Fruit fly (Drosophila melanogaster) whole organism, embryonic: ENCODE results near the gene Ir64a.
A peak's percentile ranks its signal among the peaks of the same experiment; 100 is the strongest.

Experiments used
- BtbVII ChIP-seq: fragments of 200-800 bp; sonication (Bioruptor generic); optimal IDR thresholded peaks from 3 replicates; lab custom pipeline; 2017; ENCODE audit warnings: missing biosample characterization, mild to moderate bottlenecking, missing genetic modification characterization
- Bteb2 ChIP-seq: fragments of 200-800 bp; sonication (Bioruptor generic); optimal IDR thresholded peaks from 2 replicates; lab custom pipeline; 2016; ENCODE audit warnings: missing biosample characterization, missing genetic modification characterization
- CG10209 ChIP-seq: fragments of 200-800 bp; sonication (Bioruptor generic); optimal IDR thresholded peaks from 3 replicates; lab custom pipeline; 2017; ENCODE audit warnings: missing biosample characterization, mild to moderate bottlenecking, missing genetic modification characterization, missing genetic modification reagents
- CG11247 ChIP-seq: fragments of 200-800 bp; sonication (Bioruptor generic); IDR thresholded peaks from 2 replicates; pipeline ENCODE4 v1.3.6; 2022; ENCODE audit warnings: missing biosample characterization, missing genetic modification characterization
- CG12299 ChIP-seq: fragments of 200-800 bp; sonication (Bioruptor generic); optimal IDR thresholded peaks from 2 replicates; lab custom pipeline; 2018; ENCODE audit warnings: missing biosample characterization, mild to moderate bottlenecking, missing genetic modification characterization
- CG12744 ChIP-seq: fragments of 200-800 bp; sonication (Bioruptor generic); optimal IDR thresholded peaks from 2 replicates; lab custom pipeline; 2016; ENCODE audit warnings: missing biosample characterization, missing genetic modification characterization
- CG13123 ChIP-seq: fragments of 200-800 bp; sonication (Bioruptor generic); optimal IDR thresholded peaks from 2 replicates; lab custom pipeline; 2016; ENCODE audit warnings: missing biosample characterization, missing genetic modification characterization
- CG14860 ChIP-seq: fragments of 200-800 bp; sonication (Bioruptor generic); IDR thresholded peaks from 3 replicates; pipeline ENCODE4 v1.3.6; 2022; ENCODE audit warnings: missing biosample characterization, missing genetic modification characterization; ENCODE audit not compliant: partially characterized antibody
- CG14965 ChIP-seq: fragments of 200-800 bp; sonication (Bioruptor generic); optimal IDR thresholded peaks from 2 replicates; lab custom pipeline; 2016; ENCODE audit warnings: missing biosample characterization, missing genetic modification characterization, borderline replicate concordance
- CG1602 ChIP-seq: fragments of 200-800 bp; sonication (Bioruptor generic); optimal IDR thresholded peaks from 3 replicates; lab custom pipeline; 2016; ENCODE audit warnings: missing biosample characterization, missing genetic modification characterization
- CG2120 ChIP-seq: fragments of 200-800 bp; sonication (Bioruptor generic); optimal IDR thresholded peaks from 3 replicates; lab custom pipeline; 2016; ENCODE audit warnings: missing biosample characterization, missing genetic modification characterization
- CG30431 ChIP-seq: fragments of 200-800 bp; sonication (Bioruptor generic); optimal IDR thresholded peaks from 2 replicates; lab custom pipeline; 2017; ENCODE audit warnings: missing biosample characterization, missing genetic modification characterization
- CG5953 ChIP-seq: fragments of 200-800 bp; sonication (Bioruptor generic); IDR thresholded peaks from 2 replicates; pipeline ENCODE4 v1.3.6; 2022; ENCODE audit warnings: missing biosample characterization, missing genetic modification characterization
- CG6175 ChIP-seq: fragments of 200-800 bp; sonication (Bioruptor generic); IDR thresholded peaks from 3 replicates; pipeline ENCODE4 v1.3.6; 2022; ENCODE audit warnings: missing biosample characterization, missing genetic modification characterization
- CG6689 ChIP-seq: fragments of 200-800 bp; sonication (Bioruptor generic); IDR thresholded peaks from 2 replicates; pipeline ENCODE4 v1.3.6; 2022; ENCODE audit warnings: missing biosample characterization, missing genetic modification characterization
- CG6765 ChIP-seq: fragments of 200-800 bp; sonication (Bioruptor generic); optimal IDR thresholded peaks from 3 replicates; lab custom pipeline; 2017; ENCODE audit warnings: missing biosample characterization, mild to moderate bottlenecking, missing genetic modification characterization
- CG7271 ChIP-seq: fragments of 200-800 bp; sonication (Bioruptor generic); optimal IDR thresholded peaks from 2 replicates; lab custom pipeline; 2018; ENCODE audit warnings: missing biosample characterization, mild to moderate bottlenecking, missing genetic modification characterization, moderate library complexity
- CG7839 ChIP-seq: fragments of 200-800 bp; sonication (Bioruptor generic); optimal IDR thresholded peaks from 3 replicates; lab custom pipeline; 2018; ENCODE audit warnings: missing biosample characterization, mild to moderate bottlenecking, missing genetic modification characterization, moderate library complexity
- D19A ChIP-seq: fragments of 200-800 bp; optimal IDR thresholded peaks from 3 replicates; lab custom pipeline; 2019; ENCODE audit warnings: missing biosample characterization, mild to moderate bottlenecking, missing genetic modification characterization, moderate library complexity
- Dad ChIP-seq: fragments of 200-800 bp; sonication (Bioruptor generic); optimal IDR thresholded peaks from 3 replicates; lab custom pipeline; 2016; ENCODE audit warnings: missing biosample characterization, missing genetic modification characterization
- ERR ChIP-seq: fragments of 200-800 bp; sonication (Bioruptor generic); optimal IDR thresholded peaks from 2 replicates; lab custom pipeline; 2016; ENCODE audit warnings: missing biosample characterization, missing genetic modification characterization
- Fer2 ChIP-seq: fragments of 200-800 bp; sonication (Bioruptor generic); optimal IDR thresholded peaks from 2 replicates; lab custom pipeline; 2018; ENCODE audit warnings: missing biosample characterization, mild to moderate bottlenecking, missing genetic modification characterization, moderate library complexity
- Hr78 ChIP-seq, 2 experiments: fragments of 200-800 bp in 1 of 2; fragments of >200 bp in 1 of 2; sonication (Bioruptor generic) in 1 of 2; optimal IDR thresholded peaks; 2 replicates each; lab custom pipeline; 2017 to 2019; ENCODE audit warnings: missing biosample characterization in 2 of 2, missing genetic modification characterization in 2 of 2, mild to moderate bottlenecking in 1 of 2, moderate library complexity in 1 of 2
- Lhr ChIP-seq: fragments of 200-800 bp; sonication (Bioruptor generic); optimal IDR thresholded peaks from 3 replicates; lab custom pipeline; 2017; ENCODE audit warnings: mild to moderate bottlenecking, missing biosample characterization, missing genetic modification reagents, missing genetic modification characterization
- NC2β ChIP-seq: fragments of 200-800 bp; sonication (Bioruptor generic); optimal IDR thresholded peaks from 2 replicates; lab custom pipeline; 2016; ENCODE audit warnings: missing biosample characterization, missing genetic modification characterization
- Neu2 ChIP-seq: fragments of 200-800 bp; sonication (Bioruptor generic); optimal IDR thresholded peaks from 3 replicates; lab custom pipeline; 2016; ENCODE audit warnings: missing biosample characterization, missing genetic modification characterization, borderline replicate concordance
- Opbp ChIP-seq: fragments of 200-800 bp; sonication (Bioruptor generic); IDR thresholded peaks from 3 replicates; pipeline ENCODE4 v1.3.6; 2022; ENCODE audit warnings: missing biosample characterization, missing genetic modification characterization; ENCODE audit not compliant: partially characterized antibody
- Sox100B ChIP-seq: fragments of 200-800 bp; sonication (Bioruptor generic); optimal IDR thresholded peaks from 3 replicates; lab custom pipeline; 2018; ENCODE audit warnings: missing biosample characterization, mild to moderate bottlenecking, missing genetic modification characterization
- al ChIP-seq: fragments of 200-800 bp; sonication (Bioruptor generic); IDR thresholded peaks from 2 replicates; pipeline ENCODE4 v1.3.6; 2022; ENCODE audit warnings: missing biosample characterization, missing genetic modification characterization
- ci ChIP-seq: fragments of 200-800 bp; sonication (Bioruptor generic); IDR thresholded peaks from 3 replicates; pipeline ENCODE4 v1.3.6; 2022; ENCODE audit warnings: missing biosample characterization, missing genetic modification characterization
- dmrt11E ChIP-seq: fragments of 200-800 bp; sonication (Bioruptor generic); optimal IDR thresholded peaks from 3 replicates; lab custom pipeline; 2018; ENCODE audit warnings: missing biosample characterization, mild to moderate bottlenecking, missing genetic modification characterization, moderate library complexity
- fru ChIP-seq: fragments of >200 bp; optimal IDR thresholded peaks from 2 replicates; lab custom pipeline; 2017
- fu2 ChIP-seq: fragments of 200-800 bp; sonication (Bioruptor generic); optimal IDR thresholded peaks from 2 replicates; lab custom pipeline; 2016; ENCODE audit warnings: missing biosample characterization, missing genetic modification characterization
- gsb ChIP-seq: fragments of 200-800 bp; sonication (Bioruptor generic); IDR thresholded peaks from 2 replicates; pipeline ENCODE4 v1.3.6; 2022; ENCODE audit warnings: missing biosample characterization, missing genetic modification characterization
- her ChIP-seq: fragments of 200-800 bp; sonication (Bioruptor generic); optimal IDR thresholded peaks from 2 replicates; lab custom pipeline; 2016; ENCODE audit warnings: missing biosample characterization, missing genetic modification characterization
- insv ChIP-seq, 2 experiments: fragments of 200-800 bp; sonication (Bioruptor generic); optimal IDR thresholded peaks; 3 replicates each; lab custom pipeline; 2016 to 2018; ENCODE audit warnings: missing biosample characterization in 2 of 2, missing genetic modification characterization in 2 of 2
- ken ChIP-seq: fragments of 200-800 bp; sonication (Bioruptor generic); IDR thresholded peaks from 3 replicates; pipeline ENCODE4 v1.3.6; 2022; ENCODE audit warnings: missing biosample characterization, missing genetic modification characterization
- lab ChIP-seq: fragments of 200-800 bp; sonication (Bioruptor generic); optimal IDR thresholded peaks from 3 replicates; lab custom pipeline; 2017; ENCODE audit warnings: missing biosample characterization, missing genetic modification characterization, mild to moderate bottlenecking, moderate library complexity, missing genetic modification reagents
- mld ChIP-seq: fragments of 200-800 bp; sonication (Bioruptor generic); IDR thresholded peaks from 3 replicates; pipeline ENCODE4 v1.3.6; 2022; ENCODE audit warnings: missing biosample characterization, missing genetic modification characterization; ENCODE audit not compliant: partially characterized antibody
- row ChIP-seq: fragments of 200-800 bp; sonication (Bioruptor generic); IDR thresholded peaks from 3 replicates; pipeline ENCODE4 v1.3.6; 2022; ENCODE audit warnings: missing biosample characterization, missing genetic modification characterization
- sima ChIP-seq: fragments of 200-800 bp; sonication (Bioruptor generic); optimal IDR thresholded peaks from 2 replicates; lab custom pipeline; 2016; ENCODE audit warnings: missing biosample characterization, missing genetic modification characterization
- slbo ChIP-seq: fragments of 200-800 bp; sonication (Bioruptor generic); IDR thresholded peaks from 2 replicates; pipeline ENCODE4 v1.3.6; 2022; ENCODE audit warnings: missing biosample characterization, missing genetic modification characterization
- slp2 ChIP-seq: fragments of 200-800 bp; sonication (Bioruptor generic); optimal IDR thresholded peaks from 2 replicates; lab custom pipeline; 2016; ENCODE audit warnings: missing biosample characterization, missing genetic modification characterization
- sqz ChIP-seq: fragments of 200-800 bp; sonication (Bioruptor generic); optimal IDR thresholded peaks from 3 replicates; lab custom pipeline; 2018; ENCODE audit warnings: missing biosample characterization, mild to moderate bottlenecking, missing genetic modification characterization
- tna ChIP-seq: fragments of 200-800 bp; sonication (Bioruptor generic); IDR thresholded peaks from 2 replicates; pipeline ENCODE4 v1.3.6; 2022; ENCODE audit warnings: missing biosample characterization, missing genetic modification characterization; ENCODE audit not compliant: partially characterized antibody
- ttk ChIP-seq: fragments of 200-800 bp; sonication (Bioruptor generic); IDR thresholded peaks from 2 replicates; pipeline ENCODE4 v2.1.2; 2022; ENCODE audit warnings: missing biosample characterization, missing genetic modification characterization
- vfl ChIP-seq: fragments of 200-800 bp; sonication (Bioruptor generic); optimal IDR thresholded peaks from 2 replicates; lab custom pipeline; 2016; ENCODE audit warnings: missing biosample characterization, missing genetic modification characterization
- vnd ChIP-seq: fragments of 200-800 bp; sonication (Bioruptor generic); IDR thresholded peaks from 3 replicates; pipeline ENCODE4 v1.3.6; 2022; ENCODE audit warnings: missing biosample characterization, missing genetic modification characterization; ENCODE audit not compliant: partially characterized antibody
- wor ChIP-seq: fragments of 200-800 bp; sonication (Bioruptor generic); IDR thresholded peaks from 2 replicates; pipeline ENCODE4 v1.3.6; 2022; ENCODE audit warnings: missing biosample characterization, missing genetic modification characterization

Gene Ir64a

DNA sequence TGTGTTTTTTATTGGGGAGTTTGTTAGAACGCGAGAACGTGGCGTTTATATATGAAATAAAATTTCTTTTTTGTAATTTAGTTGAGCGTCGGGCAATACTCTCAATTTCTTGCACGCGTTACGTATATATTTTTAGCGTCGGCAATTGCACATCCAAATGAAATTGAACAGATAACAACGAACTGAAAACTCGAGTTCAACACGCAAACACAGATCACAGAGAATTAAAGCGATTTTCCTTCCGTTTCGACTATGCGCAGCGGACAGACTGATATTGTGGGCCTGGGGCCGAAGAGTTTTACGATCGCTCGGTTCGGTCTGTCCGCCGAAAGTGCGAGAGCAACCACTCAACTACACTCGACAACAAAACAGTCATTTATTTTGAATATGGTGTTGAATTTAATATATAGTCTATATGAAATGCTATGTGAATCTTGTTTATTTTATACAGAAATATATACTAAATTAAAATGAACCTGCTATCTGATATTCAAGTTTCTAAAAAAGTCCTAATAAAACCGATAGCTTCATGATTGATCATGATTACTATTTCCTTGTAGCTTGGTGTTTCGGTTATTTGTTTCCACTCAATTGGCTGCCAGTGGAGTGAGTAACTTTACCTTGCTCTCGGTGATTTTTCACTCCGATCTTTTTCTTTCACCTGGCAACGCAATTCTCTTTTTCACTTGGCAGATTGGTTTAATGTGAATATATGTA is 27.4 kb downstream of the Ir64a start, which contains the start of gene CG46456 (continued):
- TF ChIP-seq NC2β (GFP tag; lab: Kevin White, UChicago), result peak; percentile 47
- peak; percentile 81 for TF ChIP-seq Bteb2 (GFP tag; lab: Kevin White, UChicago)
- TF ChIP-seq CG2120, result peak; percentile 94
- peak; percentile 80 for TF ChIP-seq wor (GFP tag; lab: Robert Waterston, UW)
- TF ChIP-seq CG5953 (GFP tag; lab: Robert Waterston, UW), result peak; percentile 66; the same call in 1 of the 2 replicates
- TF ChIP-seq ttk (GFP tag; lab: Robert Waterston, UW), result peak; percentile 83; the same call in 1 of the 2 replicates
- TF ChIP-seq fru (lab: Kevin White, UChicago), result no peak
- no peak for TF ChIP-seq mld (GFP tag; lab: Robert Waterston, UW)
- TF ChIP-seq CG14965 (GFP tag; lab: Kevin White, UChicago), result no peak
- peak; percentile 57; the same call in 1 of the 3 replicates for TF ChIP-seq CG14860
- TF ChIP-seq BtbVII (GFP tag; lab: Kevin White, UChicago), result peak; percentile 96
- TF ChIP-seq CG7839 (tag; lab: Kevin White, UChicago), result peak; percentile 97
- peak; percentile 90 for TF ChIP-seq Fer2
- TF ChIP-seq Lhr (GFP tag; lab: Kevin White, UChicago), result peak; percentile 75
- peak; percentile 94 for TF ChIP-seq CG6689 (GFP tag; lab: Robert Waterston, UW)
- 0 out of 3 replicates have a peak, but pooled peaks have one; percentile 72 for TF ChIP-seq ken (GFP tag; lab: Robert Waterston, UW)
- peak; percentile 58 for TF ChIP-seq CG12744 (GFP tag; lab: Kevin White, UChicago)
- TF ChIP-seq CG1602 (GFP tag; lab: Kevin White, UChicago), result peak; percentile 90
- peak; percentile 99 for TF ChIP-seq row (GFP tag; lab: Robert Waterston, UW)
- 0 out of 3 replicates have a peak, but pooled peaks have one; percentile 17 for TF ChIP-seq Opbp (GFP tag; lab: Robert Waterston, UW)
- peak in 1 of 2 experiments; percentile 84 for TF ChIP-seq Hr78 (GFP tag; optimal IDR thresholded peaks at IDR 0.05; lab: Kevin White, UChicago)
- peak; percentile 98 for TF ChIP-seq lab (GFP tag; lab: Kevin White, UChicago)
- peak; percentile 80; the same call in 2 of the 3 replicates for TF ChIP-seq CG6175 (GFP tag; lab: Robert Waterston, UW)
- TF ChIP-seq CG11247 (GFP tag; lab: Robert Waterston, UW), result peak; percentile 81
- TF ChIP-seq CG13123 (GFP tag; lab: Kevin White, UChicago), result peak; percentile 70
- peak; percentile 96 for TF ChIP-seq CG12299 (tag; lab: Kevin White, UChicago)
- peak; percentile 90 for TF ChIP-seq slbo (GFP tag; lab: Robert Waterston, UW)
- peak; percentile 49; the same call in 1 of the 3 replicates for TF ChIP-seq vnd
- peak; percentile 66 for TF ChIP-seq CG30431
- TF ChIP-seq CG7271 (tag; lab: Kevin White, UChicago), result peak; percentile 91
- TF ChIP-seq Sox100B (GFP tag; lab: Kevin White, UChicago), result peak; percentile 95
- TF ChIP-seq ci (GFP tag; lab: Robert Waterston, UW), result peak; percentile 92
- TF ChIP-seq Neu2, result no peak
- peak; percentile 53 for TF ChIP-seq vfl (GFP tag; lab: Kevin White, UChicago)
- TF ChIP-seq slp2 (GFP tag; lab: Kevin White, UChicago), result peak; percentile 28
- peak; percentile 95 for TF ChIP-seq D19A
- peak; percentile 91 for TF ChIP-seq CG6765 (GFP tag; lab: Kevin White, UChicago)
- TF ChIP-seq gsb (GFP tag; lab: Robert Waterston, UW), result peak; percentile 81
- TF ChIP-seq sqz (GFP tag; lab: Kevin White, UChicago), result peak; percentile 92
- no peak for TF ChIP-seq sima
- no peak for TF ChIP-seq her (GFP tag; lab: Kevin White, UChicago)
- peak; percentile 17 for TF ChIP-seq fu2
- peak; percentile 65 for TF ChIP-seq Dad (GFP tag; lab: Kevin White, UChicago)
- no peak for TF ChIP-seq ERR (GFP tag; lab: Kevin White, UChicago)
- peak; percentile 85 for TF ChIP-seq al (GFP tag; lab: Robert Waterston, UW)
- TF ChIP-seq dmrt11E (tag; lab: Kevin White, UChicago), result peak; percentile 96
- peak; percentile 95 for TF ChIP-seq CG10209 (GFP tag; lab: Kevin White, UChicago)
- TF ChIP-seq tna (GFP tag; lab: Robert Waterston, UW), result peak; percentile 59; the same call in 1 of the 2 replicates
- peak in 1 of 2 experiments; percentile 73 for TF ChIP-seq insv (GFP tag; optimal IDR thresholded peaks at IDR 0.05; lab: Kevin White, UChicago)
